2 fruit fly cellular contexts compared by ENCODE assay signal in the genomic region with DNA sequence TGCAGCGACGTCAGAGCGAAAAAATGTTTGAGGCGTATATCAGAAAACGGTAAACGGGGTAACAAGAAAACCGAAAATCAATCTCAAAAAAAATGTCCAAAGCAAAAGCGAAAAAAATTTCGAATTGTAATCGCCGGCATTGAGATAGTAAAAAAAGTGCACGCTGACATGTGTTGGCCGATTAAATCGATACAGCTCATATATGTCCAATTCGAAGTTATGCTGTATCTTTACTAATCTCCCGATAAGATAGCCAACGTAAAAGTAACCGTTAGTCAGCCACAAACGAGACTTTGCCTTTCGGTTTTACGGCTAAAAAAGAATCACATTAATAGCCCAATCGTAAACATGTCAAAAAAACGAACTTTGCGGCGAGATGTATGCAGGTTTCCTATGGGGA.
TF ChIP-seq lines count a peak whose summit lies in the region.

No protein-coding gene starts in this region.

- TF ChIP-seq CTCF in whole organism, embryonic (GFP tag; optimal IDR thresholded peaks at IDR 0.05; lab: Kevin White, UChicago), result no peak

TF ChIP-seq in whole organism, embryonic, 481 proteins besides CTCF, POLR2A, EP300 and RAD21 (continues in another document):
- no peak for TF ChIP-seq fd64A (GFP tag; optimal IDR thresholded peaks at IDR 0.05; lab: Kevin White, UChicago)
- TF ChIP-seq Hmx (GFP tag; optimal IDR thresholded peaks at IDR 0.05; lab: Kevin White, UChicago), result no peak
- no peak for TF ChIP-seq Usf (GFP tag; optimal IDR thresholded peaks at IDR 0.05; lab: Kevin White, UChicago)
- no peak for TF ChIP-seq Xrp1 (GFP tag; IDR thresholded peaks at IDR 0.05; lab: Robert Waterston, UW)
- no peak for TF ChIP-seq CG4820 (GFP tag; optimal IDR thresholded peaks at IDR 0.05; lab: Kevin White, UChicago)
- TF ChIP-seq ab (GFP tag; optimal IDR thresholded peaks at IDR 0.05; lab: Kevin White, UChicago), result no peak
- TF ChIP-seq CG18262 (tag; optimal IDR thresholded peaks at IDR 0.05; lab: Kevin White, UChicago), result no peak
- TF ChIP-seq CG16863 (GFP tag; optimal IDR thresholded peaks at IDR 0.05; lab: Kevin White, UChicago), result no peak
- no peak for TF ChIP-seq vvl (GFP tag; IDR thresholded peaks at IDR 0.05; lab: Robert Waterston, UW)
- no peak for TF ChIP-seq CG31224 (GFP tag; IDR thresholded peaks at IDR 0.05; lab: Robert Waterston, UW)
- TF ChIP-seq slou (GFP tag; optimal IDR thresholded peaks at IDR 0.05; lab: Kevin White, UChicago), result no peak
- TF ChIP-seq eve (GFP tag; optimal IDR thresholded peaks at IDR 0.05; lab: Kevin White, UChicago), result peak in 1 of 2 experiments; percentile 65
- no peak for TF ChIP-seq CG6272 (GFP tag; IDR thresholded peaks at IDR 0.05; lab: Robert Waterston, UW)
- TF ChIP-seq CG14710 (tag; optimal IDR thresholded peaks at IDR 0.05; lab: Kevin White, UChicago), result no peak
- no peak for TF ChIP-seq h (optimal IDR thresholded peaks at IDR 0.05; lab: Kevin White, UChicago)
- no peak for TF ChIP-seq Neu2 (GFP tag; optimal IDR thresholded peaks at IDR 0.05; lab: Kevin White, UChicago; ENCODE audit: borderline replicate concordance)
- TF ChIP-seq crp (GFP tag; optimal IDR thresholded peaks at IDR 0.05; lab: Kevin White, UChicago), result no peak
- no peak for TF ChIP-seq CG16779 (GFP tag; IDR thresholded peaks at IDR 0.05; lab: Robert Waterston, UW)
- TF ChIP-seq Awh (GFP tag; IDR thresholded peaks at IDR 0.05; lab: Robert Waterston, UW), result no peak
- no peak for TF ChIP-seq vfl (GFP tag; optimal IDR thresholded peaks at IDR 0.05; lab: Kevin White, UChicago)
- no peak for TF ChIP-seq TFAM (GFP tag; optimal IDR thresholded peaks at IDR 0.05; lab: Kevin White, UChicago)
- no peak for TF ChIP-seq CG12236 (GFP tag; optimal IDR thresholded peaks at IDR 0.05; lab: Kevin White, UChicago)
- TF ChIP-seq CG32767 (GFP tag; IDR thresholded peaks at IDR 0.05; lab: Robert Waterston, UW), result no peak
- TF ChIP-seq sd (tag; optimal IDR thresholded peaks at IDR 0.05; lab: Kevin White, UChicago), result peak; percentile 53
- no peak for TF ChIP-seq maf-S (GFP tag; optimal IDR thresholded peaks at IDR 0.05; lab: Kevin White, UChicago)
- TF ChIP-seq lbe (GFP tag; optimal IDR thresholded peaks at IDR 0.05; lab: Kevin White, UChicago), result no peak
- TF ChIP-seq CG15514 (GFP tag; optimal IDR thresholded peaks at IDR 0.05; lab: Kevin White, UChicago), result no peak
- no peak for TF ChIP-seq nerfin-2 (GFP tag; IDR thresholded peaks at IDR 0.05; lab: Robert Waterston, UW; ENCODE audit: partially characterized antibody)
- TF ChIP-seq Mrtf (GFP tag; IDR thresholded peaks at IDR 0.05; lab: Robert Waterston, UW), result no peak
- TF ChIP-seq Scr (GFP tag; IDR thresholded peaks at IDR 0.05; lab: Robert Waterston, UW; ENCODE audit: partially characterized antibody), result no peak
- no peak for TF ChIP-seq CG2712 (tag; optimal IDR thresholded peaks at IDR 0.05; lab: Kevin White, UChicago)
- no peak for TF ChIP-seq klu (GFP tag; IDR thresholded peaks at IDR 0.05; lab: Robert Waterston, UW)
- peak; percentile 88 for TF ChIP-seq grn (GFP tag; optimal IDR thresholded peaks at IDR 0.05; lab: Kevin White, UChicago)
- TF ChIP-seq nerfin-1 (tag; optimal IDR thresholded peaks at IDR 0.05; lab: Kevin White, UChicago), result no peak
- TF ChIP-seq Vsx1 (GFP tag; optimal IDR thresholded peaks at IDR 0.05; lab: Kevin White, UChicago), result no peak
- TF ChIP-seq mirr (GFP tag; optimal IDR thresholded peaks at IDR 0.05; lab: Kevin White, UChicago), result peak; percentile 30
- TF ChIP-seq CG15073 (GFP tag; optimal IDR thresholded peaks at IDR 0.05; lab: Kevin White, UChicago), result no peak
- TF ChIP-seq CG34224 (GFP tag; IDR thresholded peaks at IDR 0.05; lab: Robert Waterston, UW; ENCODE audit: partially characterized antibody), result no peak
- no peak for TF ChIP-seq al (GFP tag; IDR thresholded peaks at IDR 0.05; lab: Robert Waterston, UW)
- TF ChIP-seq CG3065 (GFP tag; optimal IDR thresholded peaks at IDR 0.05; lab: Kevin White, UChicago), result no peak
- no peak for TF ChIP-seq Rfx (GFP tag; IDR thresholded peaks at IDR 0.05; lab: Robert Waterston, UW)
- TF ChIP-seq GATAe (GFP tag; conservative IDR thresholded peaks at IDR 0.05; lab: Robert Waterston, UW), result peak; percentile 57
- no peak for TF ChIP-seq CG15269 (tag; optimal IDR thresholded peaks at IDR 0.05; lab: Kevin White, UChicago)
- TF ChIP-seq CG1602 (GFP tag; optimal IDR thresholded peaks at IDR 0.05; lab: Kevin White, UChicago), result no peak
- TF ChIP-seq CG6765 (GFP tag; optimal IDR thresholded peaks at IDR 0.05; lab: Kevin White, UChicago), result no peak

TF ChIP-seq in whole organism, prepupa, 60 proteins besides CTCF, POLR2A, EP300 and RAD21:
- TF ChIP-seq topi (GFP tag; optimal IDR thresholded peaks at IDR 0.05; lab: Kevin White, UChicago) (no peak), Eip75B (GFP tag; optimal IDR thresholded peaks at IDR 0.05; lab: Kevin White, UChicago) (no peak), dsx (GFP tag; optimal IDR thresholded peaks at IDR 0.05; lab: Kevin White, UChicago; ENCODE audit: poor library complexity, severe bottlenecking) (no peak), vri (GFP tag; optimal IDR thresholded peaks at IDR 0.05; lab: Kevin White, UChicago) (peak; percentile 3), fkh (GFP tag; optimal IDR thresholded peaks at IDR 0.05; lab: Kevin White, UChicago) (no peak)
TF ChIP-seq in whole organism, prepupa: peak in this region for 1.
